Fruit fly (Drosophila melanogaster) S2 (cell line): Measurements from ENCODE around the gene CG4914.

Experiments used
- CG8478 ChIP-seq: fragments of >200 bp; optimal IDR thresholded peaks from 2 replicates; lab custom pipeline; 2018
- CTCF ChIP-seq, 2 experiments: fragments of >200 bp; optimal IDR thresholded peaks; 2 replicates each; lab custom pipeline; 2018

dm6 chr3L:14672387-14673110 is 5.4 kb downstream of the CG4914 start, which contains the start of the genes CG43121 and ome:
- no peak for TF ChIP-seq CG8478 (lab: Kevin White, UChicago)
- TF ChIP-seq CTCF (optimal IDR thresholded peaks at IDR 0.05; lab: Kevin White, UChicago): no peak
